Worm (Caenorhabditis elegans) whole organism, midembryonic: ENCODE measurements around the gene aly-3.

Experiments
- cog-1 ChIP-seq: sonication (generic microtip); optimal IDR thresholded peaks from 2 replicates; lab custom pipeline; 2016; ENCODE audit warnings: missing genetic modification characterization, missing compliant biosample characterization
- flt-1 ChIP-seq: fragments of 200-800 bp; sonication (Bioruptor generic); IDR thresholded peaks from 2 replicates; pipeline ENCODE4 v1.3.6; 2022; ENCODE audit warnings: missing genetic modification characterization, missing compliant biosample characterization
- klf-2 ChIP-seq: fragments of 200-800 bp; sonication (Bioruptor generic); conservative IDR thresholded peaks from 2 replicates; pipeline ENCODE4 v1.3.6; 2022; ENCODE audit warnings: missing genetic modification reagents, missing genetic modification characterization, missing compliant biosample characterization
- ztf-23 ChIP-seq: fragments of 200-800 bp; sonication (Bioruptor generic); IDR thresholded peaks from 2 replicates; pipeline ENCODE4 v1.3.6; 2022; ENCODE audit warnings: missing genetic modification reagents, missing genetic modification characterization, missing compliant biosample characterization
- ztf-29 ChIP-seq: fragments of 200-800 bp; sonication (Bioruptor generic); IDR thresholded peaks from 2 replicates; pipeline ENCODE4 v1.3.6; 2022; ENCODE audit warnings: missing genetic modification reagents, missing genetic modification characterization, missing compliant biosample characterization

- TF ChIP-seq flt-1 (GFP tag; lab: Robert Waterston, UW) (no peak), klf-2 (no peak), ztf-29 (no peak), ztf-23 (GFP tag; lab: Robert Waterston, UW) (no peak), cog-1 (tag; lab: Kevin White, UChicago) (no peak)
These were observed 31.2 kb downstream of the aly-3 start, which contains the start of gene B0001.7 for ce11 chrIV:12154195-12154677.
